Fruit fly (Drosophila melanogaster) whole organism, embryonic: ENCODE data around the gene mRpS26.
A peak's percentile ranks its signal among the peaks of the same experiment; 100 is the strongest.

Experiments
- Asciz ChIP-seq: fragments of 200-800 bp; sonication (Bioruptor generic); optimal IDR thresholded peaks from 2 replicates; lab custom pipeline; 2017; ENCODE audit warnings: missing biosample characterization, mild to moderate bottlenecking, missing genetic modification characterization, missing genetic modification reagents
- Atf-2 ChIP-seq: fragments of 200-800 bp; sonication (Bioruptor generic); optimal IDR thresholded peaks from 2 replicates; lab custom pipeline; 2016; ENCODE audit warnings: missing biosample characterization, missing genetic modification characterization
- Atf3 ChIP-seq: fragments of 200-800 bp; sonication (Bioruptor generic); optimal IDR thresholded peaks from 3 replicates; lab custom pipeline; 2016; ENCODE audit warnings: missing biosample characterization, missing genetic modification characterization
- CG1024 ChIP-seq: fragments of 200-800 bp; sonication (Bioruptor generic); IDR thresholded peaks from 2 replicates; pipeline ENCODE4 v1.3.6; 2022; ENCODE audit warnings: missing biosample characterization, missing genetic modification characterization
- CG10321 ChIP-seq: fragments of 200-800 bp; sonication (Bioruptor generic); IDR thresholded peaks from 2 replicates; pipeline ENCODE4 v1.3.6; 2022; ENCODE audit warnings: missing biosample characterization, missing genetic modification characterization
- CG10431 ChIP-seq: fragments of 200-800 bp; sonication (Bioruptor generic); optimal IDR thresholded peaks from 3 replicates; lab custom pipeline; 2018; ENCODE audit warnings: missing biosample characterization, mild to moderate bottlenecking, missing genetic modification characterization
- CG10543 ChIP-seq: fragments of 200-800 bp; sonication (Bioruptor generic); optimal IDR thresholded peaks from 3 replicates; lab custom pipeline; 2017; ENCODE audit warnings: missing biosample characterization, mild to moderate bottlenecking, missing genetic modification characterization, moderate library complexity
- CG10959 ChIP-seq: fragments of 200-800 bp; sonication (Bioruptor generic); IDR thresholded peaks from 2 replicates; pipeline ENCODE4 v1.3.6; 2022; ENCODE audit warnings: missing biosample characterization, missing genetic modification characterization
- CG13123 ChIP-seq: fragments of 200-800 bp; sonication (Bioruptor generic); optimal IDR thresholded peaks from 2 replicates; lab custom pipeline; 2016; ENCODE audit warnings: missing biosample characterization, missing genetic modification characterization
- CG14860 ChIP-seq: fragments of 200-800 bp; sonication (Bioruptor generic); IDR thresholded peaks from 3 replicates; pipeline ENCODE4 v1.3.6; 2022; ENCODE audit warnings: missing biosample characterization, missing genetic modification characterization; ENCODE audit not compliant: partially characterized antibody
- CG16813 ChIP-seq: fragments of 200-800 bp; sonication (Bioruptor generic); IDR thresholded peaks from 3 replicates; pipeline ENCODE4 v1.3.6; 2022; ENCODE audit warnings: missing biosample characterization, missing genetic modification characterization; ENCODE audit not compliant: partially characterized antibody
- CG17612 ChIP-seq: fragments of 200-800 bp; sonication (Bioruptor generic); IDR thresholded peaks from 2 replicates; pipeline ENCODE4 v1.3.6; 2022; ENCODE audit warnings: missing biosample characterization, missing genetic modification characterization
- CG2712 ChIP-seq: fragments of 200-800 bp; optimal IDR thresholded peaks from 3 replicates; lab custom pipeline; 2019; ENCODE audit warnings: missing biosample characterization, mild to moderate bottlenecking, missing genetic modification characterization, moderate library complexity
- CG3163 ChIP-seq: fragments of 200-800 bp; sonication (Bioruptor generic); optimal IDR thresholded peaks from 3 replicates; lab custom pipeline; 2016; ENCODE audit warnings: missing biosample characterization, missing genetic modification characterization
- CG32772 ChIP-seq: fragments of 200-800 bp; sonication (Bioruptor generic); IDR thresholded peaks from 2 replicates; pipeline ENCODE4 v1.3.6; 2022; ENCODE audit warnings: missing biosample characterization, missing genetic modification characterization
- CG33557 ChIP-seq: fragments of 200-800 bp; sonication (Bioruptor generic); optimal IDR thresholded peaks from 2 replicates; lab custom pipeline; 2019; ENCODE audit warnings: missing biosample characterization, mild to moderate bottlenecking, missing genetic modification characterization, moderate library complexity
- CG4360 ChIP-seq: fragments of 200-800 bp; sonication (Bioruptor generic); IDR thresholded peaks from 2 replicates; pipeline ENCODE4 v1.3.6; 2022; ENCODE audit warnings: missing biosample characterization, missing genetic modification characterization
- CG4424 ChIP-seq: fragments of 200-800 bp; sonication (Bioruptor generic); optimal IDR thresholded peaks from 3 replicates; lab custom pipeline; 2016; ENCODE audit warnings: missing biosample characterization, missing genetic modification characterization
- CG7556 ChIP-seq: fragments of 200-800 bp; sonication (Bioruptor generic); optimal IDR thresholded peaks from 2 replicates; lab custom pipeline; 2017; ENCODE audit warnings: missing biosample characterization, mild to moderate bottlenecking, missing genetic modification characterization
- CG7786 ChIP-seq: fragments of 200-800 bp; sonication (Bioruptor generic); optimal IDR thresholded peaks from 2 replicates; lab custom pipeline; 2016; ENCODE audit warnings: missing biosample characterization, missing genetic modification characterization
- CG8089 ChIP-seq: fragments of 200-800 bp; sonication (Bioruptor generic); optimal IDR thresholded peaks from 3 replicates; lab custom pipeline; 2016; ENCODE audit warnings: missing biosample characterization, missing genetic modification characterization
- CG9727 ChIP-seq: fragments of 200-800 bp; sonication (Bioruptor generic); optimal IDR thresholded peaks from 3 replicates; lab custom pipeline; 2017; ENCODE audit warnings: missing biosample characterization, mild to moderate bottlenecking, missing genetic modification characterization
- CG9817 ChIP-seq: fragments of 200-800 bp; sonication (Bioruptor generic); optimal IDR thresholded peaks from 2 replicates; lab custom pipeline; 2018; ENCODE audit warnings: missing biosample characterization, mild to moderate bottlenecking, missing genetic modification characterization, moderate library complexity
- CTCF ChIP-seq: fragments of 200-800 bp; sonication (Bioruptor generic); optimal IDR thresholded peaks from 2 replicates; lab custom pipeline; 2017; ENCODE audit warnings: missing biosample characterization, mild to moderate bottlenecking, missing genetic modification characterization, moderate library complexity
- Camta ChIP-seq: fragments of 200-800 bp; sonication (Bioruptor generic); optimal IDR thresholded peaks from 2 replicates; lab custom pipeline; 2016; ENCODE audit warnings: missing biosample characterization, missing genetic modification characterization
- CkIIα-i1 ChIP-seq: fragments of 200-800 bp; sonication (Bioruptor generic); IDR thresholded peaks from 2 replicates; pipeline ENCODE4 v1.3.6; 2022; ENCODE audit warnings: missing biosample characterization, missing genetic modification characterization
- Dek ChIP-seq: fragments of 200-800 bp; sonication (Bioruptor generic); optimal IDR thresholded peaks from 3 replicates; lab custom pipeline; 2019; ENCODE audit warnings: missing biosample characterization, mild to moderate bottlenecking, missing genetic modification characterization, moderate library complexity
- Dip2 ChIP-seq: fragments of 200-800 bp; sonication (Bioruptor generic); IDR thresholded peaks from 2 replicates; pipeline ENCODE4 v1.3.6; 2022; ENCODE audit warnings: missing biosample characterization, missing genetic modification characterization
- Jarid2 ChIP-seq: fragments of 200-800 bp; sonication (Bioruptor generic); optimal IDR thresholded peaks from 3 replicates; lab custom pipeline; 2017; ENCODE audit warnings: mild to moderate bottlenecking, missing biosample characterization, missing genetic modification reagents, missing genetic modification characterization
- MTF-1 ChIP-seq: fragments of 200-800 bp; sonication (Bioruptor generic); optimal IDR thresholded peaks from 2 replicates; lab custom pipeline; 2018; ENCODE audit warnings: missing biosample characterization, mild to moderate bottlenecking, missing genetic modification characterization, borderline replicate concordance
- Myb ChIP-seq: fragments of 200-800 bp; sonication (Bioruptor generic); optimal IDR thresholded peaks from 2 replicates; lab custom pipeline; 2016; ENCODE audit warnings: missing biosample characterization, missing genetic modification characterization
- Scr ChIP-seq: fragments of 200-800 bp; sonication (Bioruptor generic); IDR thresholded peaks from 2 replicates; pipeline ENCODE4 v1.3.6; 2022; ENCODE audit warnings: missing biosample characterization, missing genetic modification characterization; ENCODE audit not compliant: partially characterized antibody
- TFAM ChIP-seq: fragments of 200-800 bp; sonication (Bioruptor generic); optimal IDR thresholded peaks from 2 replicates; lab custom pipeline; 2017; ENCODE audit warnings: missing biosample characterization, missing genetic modification characterization, inconsistent platforms
- amos ChIP-seq: fragments of 200-800 bp; sonication (Bioruptor generic); IDR thresholded peaks from 2 replicates; pipeline ENCODE4 v1.3.6; 2022; ENCODE audit warnings: missing biosample characterization, missing genetic modification characterization; ENCODE audit not compliant: partially characterized antibody
- ara ChIP-seq: fragments of 200-800 bp; sonication (Bioruptor generic); IDR thresholded peaks from 2 replicates; pipeline ENCODE4 v1.3.6; 2022; ENCODE audit warnings: missing biosample characterization, missing genetic modification characterization
- cato ChIP-seq: fragments of 200-800 bp; sonication (Bioruptor generic); optimal IDR thresholded peaks from 2 replicates; lab custom pipeline; 2016; ENCODE audit warnings: missing biosample characterization, missing genetic modification characterization, borderline replicate concordance
- chinmo ChIP-seq: fragments of 200-800 bp; sonication (Bioruptor generic); IDR thresholded peaks from 4 replicates; pipeline ENCODE4 v1.3.6; 2022; ENCODE audit warnings: missing biosample characterization, missing genetic modification characterization; ENCODE audit not compliant: partially characterized antibody
- cwo ChIP-seq: fragments of 200-800 bp; sonication (Bioruptor generic); optimal IDR thresholded peaks from 3 replicates; lab custom pipeline; 2017; ENCODE audit warnings: missing biosample characterization, missing genetic modification characterization, mild to moderate bottlenecking, moderate library complexity, missing genetic modification reagents
- dmrt11E ChIP-seq: fragments of 200-800 bp; sonication (Bioruptor generic); optimal IDR thresholded peaks from 3 replicates; lab custom pipeline; 2018; ENCODE audit warnings: missing biosample characterization, mild to moderate bottlenecking, missing genetic modification characterization, moderate library complexity
- dpn ChIP-seq, 2 experiments: fragments of 200-800 bp; sonication (Bioruptor generic); optimal IDR thresholded peaks; 3 replicates each; lab custom pipeline; 2016; ENCODE audit warnings: missing biosample characterization in 2 of 2, missing genetic modification characterization in 2 of 2
- eyg ChIP-seq: fragments of 200-800 bp; sonication (Bioruptor generic); optimal IDR thresholded peaks from 3 replicates; lab custom pipeline; 2016; ENCODE audit warnings: missing biosample characterization, missing genetic modification characterization
- fd102C ChIP-seq: fragments of 200-800 bp; sonication (Bioruptor generic); optimal IDR thresholded peaks from 2 replicates; lab custom pipeline; 2018; ENCODE audit warnings: missing biosample characterization, mild to moderate bottlenecking, missing genetic modification characterization, moderate library complexity
- insv ChIP-seq, 2 experiments: fragments of 200-800 bp; sonication (Bioruptor generic); optimal IDR thresholded peaks; 3 replicates each; lab custom pipeline; 2016 to 2018; ENCODE audit warnings: missing biosample characterization in 2 of 2, missing genetic modification characterization in 2 of 2
- ken ChIP-seq: fragments of 200-800 bp; sonication (Bioruptor generic); IDR thresholded peaks from 3 replicates; pipeline ENCODE4 v1.3.6; 2022; ENCODE audit warnings: missing biosample characterization, missing genetic modification characterization
- row ChIP-seq: fragments of 200-800 bp; sonication (Bioruptor generic); IDR thresholded peaks from 3 replicates; pipeline ENCODE4 v1.3.6; 2022; ENCODE audit warnings: missing biosample characterization, missing genetic modification characterization
- sens ChIP-seq: fragments of 200-800 bp; sonication (Bioruptor generic); peaks from one replicate; lab custom pipeline; 2016; ENCODE audit warnings: missing biosample characterization, missing genetic modification characterization
- sim ChIP-seq: fragments of 200-800 bp; sonication (Bioruptor generic); IDR thresholded peaks from 2 replicates; pipeline ENCODE4 v1.3.6; 2022; ENCODE audit warnings: missing biosample characterization, missing genetic modification characterization
- tap ChIP-seq: fragments of 200-800 bp; optimal IDR thresholded peaks from 3 replicates; lab custom pipeline; 2019; ENCODE audit warnings: missing biosample characterization, mild to moderate bottlenecking, missing genetic modification characterization, moderate library complexity
- vfl ChIP-seq: fragments of 200-800 bp; sonication (Bioruptor generic); optimal IDR thresholded peaks from 2 replicates; lab custom pipeline; 2016; ENCODE audit warnings: missing biosample characterization, missing genetic modification characterization
- z ChIP-seq: fragments of 200-800 bp; sonication (Bioruptor generic); IDR thresholded peaks from 3 replicates; pipeline ENCODE4 v1.3.6; 2022; ENCODE audit warnings: missing biosample characterization, missing genetic modification characterization
- zf30C ChIP-seq: fragments of 200-800 bp; sonication (Bioruptor generic); optimal IDR thresholded peaks from 3 replicates; lab custom pipeline; 2018; ENCODE audit warnings: missing biosample characterization, mild to moderate bottlenecking, missing genetic modification characterization
- zfh1 ChIP-seq: fragments of 200-800 bp; sonication (Bioruptor generic); IDR thresholded peaks from 3 replicates; pipeline ENCODE4 v1.3.6; 2022; ENCODE audit warnings: missing biosample characterization, missing genetic modification characterization

mRpS26 gene

dm6 chr3L:18062959-18063510 lies 43.3 kb upstream of the mRpS26 start (continued):
- no peak for TF ChIP-seq CG8089 (GFP tag; lab: Kevin White, UChicago)
- TF ChIP-seq eyg (GFP tag; lab: Kevin White, UChicago) = no peak
- TF ChIP-seq sens (GFP tag; lab: Kevin White, UChicago) = peak; percentile 65
- TF ChIP-seq CG4424 (GFP tag; lab: Kevin White, UChicago) = peak; percentile 1
- no peak for TF ChIP-seq Atf-2
- no peak for TF ChIP-seq z
- TF ChIP-seq Jarid2 (GFP tag; lab: Kevin White, UChicago) = no peak
- no peak for TF ChIP-seq CG10321
- no peak for TF ChIP-seq CG10959
- TF ChIP-seq CG16813 (GFP tag; lab: Robert Waterston, UW) = no peak
- TF ChIP-seq CG4360 = no peak
- no peak for TF ChIP-seq amos (GFP tag; lab: Robert Waterston, UW)
- TF ChIP-seq TFAM (GFP tag; lab: Kevin White, UChicago) = no peak
- TF ChIP-seq dmrt11E = peak; percentile 68
- no peak for TF ChIP-seq ara (GFP tag; lab: Robert Waterston, UW)
- no peak for TF ChIP-seq CTCF
- no peak for TF ChIP-seq CG9817 (tag; lab: Kevin White, UChicago)
- peak; percentile 0 for TF ChIP-seq Asciz (GFP tag; lab: Kevin White, UChicago)
- TF ChIP-seq CG10543 (GFP tag; lab: Kevin White, UChicago) = no peak
- peak; percentile 58 for TF ChIP-seq row (GFP tag; lab: Robert Waterston, UW)
- no peak for TF ChIP-seq CG10431 (GFP tag; lab: Kevin White, UChicago)
- TF ChIP-seq ken (GFP tag; lab: Robert Waterston, UW) = no peak
- TF ChIP-seq cato (GFP tag; lab: Kevin White, UChicago) = no peak
- no peak for TF ChIP-seq fd102C (GFP tag; lab: Kevin White, UChicago)
- TF ChIP-seq Scr (GFP tag; lab: Robert Waterston, UW) = no peak
- no peak for TF ChIP-seq CG7556 (GFP tag; lab: Kevin White, UChicago)
- no peak for TF ChIP-seq CG14860 (GFP tag; lab: Robert Waterston, UW)
- peak; percentile 94; the same call in 3 of the 4 replicates for TF ChIP-seq chinmo (GFP tag; lab: Robert Waterston, UW)
- TF ChIP-seq cwo (GFP tag; lab: Kevin White, UChicago) = peak; percentile 27
- peak; percentile 28 for TF ChIP-seq CG33557 (GFP tag; lab: Kevin White, UChicago)
- TF ChIP-seq CG32772 (GFP tag; lab: Robert Waterston, UW) = no peak
- peak; percentile 40 for TF ChIP-seq CG9727
- TF ChIP-seq CG2712 (tag; lab: Kevin White, UChicago) = peak; percentile 60
- TF ChIP-seq tap (tag; lab: Kevin White, UChicago) = no peak
- TF ChIP-seq vfl = no peak
- TF ChIP-seq Dek (tag; lab: Kevin White, UChicago) = no peak
- TF ChIP-seq zf30C (GFP tag; lab: Kevin White, UChicago) = peak; percentile 26
- no peak for TF ChIP-seq Dip2 (GFP tag; lab: Robert Waterston, UW)
- no peak for TF ChIP-seq CG17612 (GFP tag; lab: Robert Waterston, UW)
- TF ChIP-seq CG3163 = no peak
- no peak for TF ChIP-seq zfh1 (GFP tag; lab: Robert Waterston, UW)
- no peak for TF ChIP-seq Atf3 (GFP tag; lab: Kevin White, UChicago)
- TF ChIP-seq insv (GFP tag; optimal IDR thresholded peaks at IDR 0.05; lab: Kevin White, UChicago) = no peak
- TF ChIP-seq MTF-1 (GFP tag; lab: Kevin White, UChicago) = no peak
- no peak for TF ChIP-seq CG1024 (GFP tag; lab: Robert Waterston, UW)
- TF ChIP-seq Camta (GFP tag; lab: Kevin White, UChicago) = no peak
- no peak for TF ChIP-seq CG7786 (GFP tag; lab: Kevin White, UChicago)
- no peak for TF ChIP-seq sim
- TF ChIP-seq CkIIα-i1 = no peak
- no peak for TF ChIP-seq Myb
- TF ChIP-seq CG13123 (GFP tag; lab: Kevin White, UChicago) = no peak
- peak in 1 of 2 experiments; percentile 17 for TF ChIP-seq dpn (GFP tag; optimal IDR thresholded peaks at IDR 0.05; lab: Kevin White, UChicago)
